Fruit fly (Drosophila melanogaster) whole organism, embryonic: ENCODE measurements around the gene mon2.

ENCODE experiments used
- Awh ChIP-seq: fragments of 200-800 bp; sonication (Bioruptor generic); IDR thresholded peaks from 2 replicates; pipeline ENCODE4, ENCODE4 v1.3.6; 2022; ENCODE audit warnings: missing biosample characterization, missing genetic modification characterization
- CG10267 ChIP-seq: fragments of 200-800 bp; sonication (Bioruptor generic); optimal IDR thresholded peaks from 2 replicates; lab custom pipeline; 2018; ENCODE audit warnings: missing biosample characterization, mild to moderate bottlenecking, missing genetic modification characterization, moderate library complexity
- CG10321 ChIP-seq: fragments of 200-800 bp; sonication (Bioruptor generic); IDR thresholded peaks from 2 replicates; pipeline ENCODE4 v1.3.6; 2022; ENCODE audit warnings: missing biosample characterization, missing genetic modification characterization
- CG10366 ChIP-seq: fragments of 200-800 bp; sonication (Bioruptor generic); IDR thresholded peaks from 2 replicates; pipeline ENCODE4 v1.3.6; 2022; ENCODE audit warnings: missing biosample characterization, missing genetic modification characterization
- CG1602 ChIP-seq: fragments of 200-800 bp; sonication (Bioruptor generic); optimal IDR thresholded peaks from 3 replicates; lab custom pipeline; 2016; ENCODE audit warnings: missing biosample characterization, missing genetic modification characterization
- CG16813 ChIP-seq: fragments of 200-800 bp; sonication (Bioruptor generic); IDR thresholded peaks from 3 replicates; pipeline ENCODE4 v1.3.6; 2022; ENCODE audit warnings: missing biosample characterization, missing genetic modification characterization; ENCODE audit not compliant: partially characterized antibody
- CG17568 ChIP-seq: fragments of 200-800 bp; sonication (Bioruptor generic); optimal IDR thresholded peaks from 2 replicates; lab custom pipeline; 2018; ENCODE audit warnings: missing biosample characterization, mild to moderate bottlenecking, missing genetic modification characterization, moderate library complexity
- CG17802 ChIP-seq: fragments of 200-800 bp; sonication (Bioruptor generic); optimal IDR thresholded peaks from 2 replicates; lab custom pipeline; 2018; ENCODE audit warnings: missing biosample characterization, mild to moderate bottlenecking, missing genetic modification characterization, moderate library complexity
- CG17829 ChIP-seq: fragments of 200-800 bp; optimal IDR thresholded peaks from 2 replicates; lab custom pipeline; 2019; ENCODE audit warnings: missing biosample characterization, mild to moderate bottlenecking, missing genetic modification characterization, moderate library complexity
- CG17912 ChIP-seq: fragments of 200-800 bp; sonication (Bioruptor generic); optimal IDR thresholded peaks from 2 replicates; lab custom pipeline; 2018; ENCODE audit warnings: missing biosample characterization, mild to moderate bottlenecking, missing genetic modification characterization
- CG1792 ChIP-seq: fragments of 200-800 bp; sonication (Bioruptor generic); optimal IDR thresholded peaks from 2 replicates; lab custom pipeline; 2016; ENCODE audit warnings: missing biosample characterization, missing genetic modification characterization
- CG30431 ChIP-seq: fragments of 200-800 bp; sonication (Bioruptor generic); optimal IDR thresholded peaks from 2 replicates; lab custom pipeline; 2017; ENCODE audit warnings: missing biosample characterization, missing genetic modification characterization
- CG3838 ChIP-seq: fragments of 200-800 bp; sonication (Bioruptor generic); optimal IDR thresholded peaks from 3 replicates; lab custom pipeline; 2016; ENCODE audit warnings: missing biosample characterization, missing genetic modification characterization
- CG3847 ChIP-seq: fragments of 200-800 bp; sonication (Bioruptor generic); IDR thresholded peaks from 2 replicates; pipeline ENCODE4 v1.3.6; 2022; ENCODE audit warnings: missing biosample characterization, missing genetic modification characterization
- CG4854 ChIP-seq: fragments of 200-800 bp; sonication (Bioruptor generic); optimal IDR thresholded peaks from 2 replicates; lab custom pipeline; 2016; ENCODE audit warnings: missing biosample characterization, missing genetic modification characterization, inconsistent platforms
- CG6854 ChIP-seq: fragments of 200-800 bp; sonication (Bioruptor generic); optimal IDR thresholded peaks from 3 replicates; lab custom pipeline; 2017; ENCODE audit warnings: missing biosample characterization, mild to moderate bottlenecking, missing genetic modification characterization
- CG8388 ChIP-seq: fragments of 200-800 bp; sonication (Bioruptor generic); optimal IDR thresholded peaks from 2 replicates; lab custom pipeline; 2019; ENCODE audit warnings: missing biosample characterization, mild to moderate bottlenecking, missing genetic modification characterization, moderate library complexity
- CG8924 ChIP-seq: fragments of 200-800 bp; optimal IDR thresholded peaks from 3 replicates; lab custom pipeline; 2019; ENCODE audit warnings: missing biosample characterization, mild to moderate bottlenecking, missing genetic modification characterization, moderate library complexity
- CG9609 ChIP-seq: fragments of 200-800 bp; sonication (Bioruptor generic); optimal IDR thresholded peaks from 3 replicates; lab custom pipeline; 2016; ENCODE audit warnings: missing biosample characterization, missing genetic modification characterization
- CG9817 ChIP-seq: fragments of 200-800 bp; sonication (Bioruptor generic); optimal IDR thresholded peaks from 2 replicates; lab custom pipeline; 2018; ENCODE audit warnings: missing biosample characterization, mild to moderate bottlenecking, missing genetic modification characterization, moderate library complexity
- Chrac-16 ChIP-seq: fragments of 200-800 bp; sonication (Bioruptor generic); optimal IDR thresholded peaks from 3 replicates; lab custom pipeline; 2016; ENCODE audit warnings: missing biosample characterization, missing genetic modification characterization
- Dip2 ChIP-seq: fragments of 200-800 bp; sonication (Bioruptor generic); IDR thresholded peaks from 2 replicates; pipeline ENCODE4 v1.3.6; 2022; ENCODE audit warnings: missing biosample characterization, missing genetic modification characterization
- Dll ChIP-seq: fragments of 200-800 bp; sonication (Bioruptor generic); IDR thresholded peaks from 4 replicates; pipeline ENCODE4 v1.3.6; 2022; ENCODE audit warnings: missing biosample characterization, missing genetic modification characterization; ENCODE audit not compliant: partially characterized antibody
- Ets65A ChIP-seq: fragments of 200-800 bp; sonication (Bioruptor generic); peaks from one replicate; lab custom pipeline; 2016; ENCODE audit warnings: missing biosample characterization, missing genetic modification characterization
- Gug ChIP-seq: fragments of 200-800 bp; sonication (Bioruptor generic); IDR thresholded peaks from 4 replicates; pipeline ENCODE4 v1.3.6; 2022; ENCODE audit warnings: missing biosample characterization, missing genetic modification characterization
- HLH54F ChIP-seq: fragments of 200-800 bp; sonication (Bioruptor generic); optimal IDR thresholded peaks from 3 replicates; lab custom pipeline; 2016; ENCODE audit warnings: missing biosample characterization, missing genetic modification characterization
- HmgD ChIP-seq: fragments of 200-800 bp; sonication (Bioruptor generic); optimal IDR thresholded peaks from 3 replicates; lab custom pipeline; 2016; ENCODE audit warnings: missing biosample characterization, missing genetic modification characterization
- Lhr ChIP-seq: fragments of 200-800 bp; sonication (Bioruptor generic); optimal IDR thresholded peaks from 3 replicates; lab custom pipeline; 2017; ENCODE audit warnings: mild to moderate bottlenecking, missing biosample characterization, missing genetic modification reagents, missing genetic modification characterization
- MTF-1 ChIP-seq: fragments of 200-800 bp; sonication (Bioruptor generic); optimal IDR thresholded peaks from 2 replicates; lab custom pipeline; 2018; ENCODE audit warnings: missing biosample characterization, mild to moderate bottlenecking, missing genetic modification characterization, borderline replicate concordance
- Rx ChIP-seq: fragments of 200-800 bp; sonication (Bioruptor generic); IDR thresholded peaks from 2 replicates; pipeline ENCODE4 v1.3.6; 2022; ENCODE audit warnings: missing biosample characterization, missing genetic modification characterization
- Scr ChIP-seq: fragments of 200-800 bp; sonication (Bioruptor generic); IDR thresholded peaks from 2 replicates; pipeline ENCODE4 v1.3.6; 2022; ENCODE audit warnings: missing biosample characterization, missing genetic modification characterization; ENCODE audit not compliant: partially characterized antibody
- Sox100B ChIP-seq: fragments of 200-800 bp; sonication (Bioruptor generic); optimal IDR thresholded peaks from 3 replicates; lab custom pipeline; 2018; ENCODE audit warnings: missing biosample characterization, mild to moderate bottlenecking, missing genetic modification characterization
- Trl ChIP-seq, 3 experiments: fragments of >200 bp in 2 of 3; fragments of 200-800 bp in 1 of 3; sonication (Bioruptor generic) in 1 of 3; optimal IDR thresholded peaks; 2 replicates in 1 of 3; 3 replicates in 2 of 3; lab custom pipeline; 2016 to 2017; ENCODE audit warnings: missing biosample characterization in 1 of 3, missing genetic modification characterization in 1 of 3
- Xbp1 ChIP-seq: fragments of 200-800 bp; sonication (Bioruptor generic); optimal IDR thresholded peaks from 3 replicates; lab custom pipeline; 2016; ENCODE audit warnings: missing biosample characterization, mild to moderate bottlenecking, missing genetic modification characterization
- chinmo ChIP-seq: fragments of 200-800 bp; sonication (Bioruptor generic); IDR thresholded peaks from 4 replicates; pipeline ENCODE4 v1.3.6; 2022; ENCODE audit warnings: missing biosample characterization, missing genetic modification characterization; ENCODE audit not compliant: partially characterized antibody
- ci ChIP-seq: fragments of 200-800 bp; sonication (Bioruptor generic); IDR thresholded peaks from 3 replicates; pipeline ENCODE4 v1.3.6; 2022; ENCODE audit warnings: missing biosample characterization, missing genetic modification characterization
- gsb-n ChIP-seq: fragments of 200-800 bp; sonication (Bioruptor generic); optimal IDR thresholded peaks from 3 replicates; lab custom pipeline; 2018; ENCODE audit warnings: missing biosample characterization, mild to moderate bottlenecking, missing genetic modification characterization
- klu ChIP-seq: fragments of 200-800 bp; sonication (Bioruptor generic); IDR thresholded peaks from 2 replicates; pipeline ENCODE4 v1.3.6; 2022; ENCODE audit warnings: missing biosample characterization, missing genetic modification characterization
- lmd ChIP-seq: fragments of 200-800 bp; sonication (Bioruptor generic); IDR thresholded peaks from 2 replicates; pipeline ENCODE4 v1.3.6; 2022; ENCODE audit warnings: missing biosample characterization, missing genetic modification characterization
- nerfin-2 ChIP-seq: fragments of 200-800 bp; sonication (Bioruptor generic); IDR thresholded peaks from 2 replicates; pipeline ENCODE4 v1.3.6; 2022; ENCODE audit warnings: missing biosample characterization, missing genetic modification characterization; ENCODE audit not compliant: partially characterized antibody
- nom ChIP-seq: fragments of 200-800 bp; sonication (Bioruptor generic); optimal IDR thresholded peaks from 2 replicates; lab custom pipeline; 2017; ENCODE audit warnings: missing biosample characterization, missing genetic modification characterization, mild to moderate bottlenecking, moderate library complexity, missing genetic modification reagents
- otp ChIP-seq: fragments of 200-800 bp; sonication (Bioruptor generic); IDR thresholded peaks from 3 replicates; pipeline ENCODE4, ENCODE4 v1.3.6; 2022; ENCODE audit warnings: missing biosample characterization, missing genetic modification characterization
- prd ChIP-seq, 3 experiments: fragments of >200 bp in 2 of 3; fragments of 200-800 bp in 1 of 3; sonication (Bioruptor generic) in 1 of 3; optimal IDR thresholded peaks in 2 of 3; IDR thresholded peaks in 1 of 3; 2 replicates in 2 of 3; 3 replicates in 1 of 3; pipeline versions ENCODE4 v1.3.6 to Lab custom; 2017 to 2022; ENCODE audit warnings: missing biosample characterization in 1 of 3, missing genetic modification characterization in 1 of 3
- sens-2 ChIP-seq: fragments of 200-800 bp; sonication (Bioruptor generic); IDR thresholded peaks from 2 replicates; pipeline ENCODE4 v1.3.6; 2022; ENCODE audit warnings: missing biosample characterization, missing genetic modification characterization
- ssp ChIP-seq: fragments of 200-800 bp; sonication (Bioruptor generic); IDR thresholded peaks from 2 replicates; pipeline ENCODE4 v1.3.6; 2022; ENCODE audit warnings: missing biosample characterization, missing genetic modification characterization
- tin ChIP-seq: fragments of 200-800 bp; sonication (Bioruptor generic); optimal IDR thresholded peaks from 3 replicates; lab custom pipeline; 2016; ENCODE audit warnings: missing biosample characterization, missing genetic modification characterization
- unc-4 ChIP-seq: fragments of 200-800 bp; sonication (Bioruptor generic); IDR thresholded peaks from 2 replicates; pipeline ENCODE4 v1.3.6; 2022; ENCODE audit warnings: missing biosample characterization, missing genetic modification characterization; ENCODE audit not compliant: partially characterized antibody
- vfl ChIP-seq: fragments of 200-800 bp; sonication (Bioruptor generic); optimal IDR thresholded peaks from 2 replicates; lab custom pipeline; 2016; ENCODE audit warnings: missing biosample characterization, missing genetic modification characterization
- wor ChIP-seq: fragments of 200-800 bp; sonication (Bioruptor generic); IDR thresholded peaks from 2 replicates; pipeline ENCODE4 v1.3.6; 2022; ENCODE audit warnings: missing biosample characterization, missing genetic modification characterization

The mon2 gene

DNA sequence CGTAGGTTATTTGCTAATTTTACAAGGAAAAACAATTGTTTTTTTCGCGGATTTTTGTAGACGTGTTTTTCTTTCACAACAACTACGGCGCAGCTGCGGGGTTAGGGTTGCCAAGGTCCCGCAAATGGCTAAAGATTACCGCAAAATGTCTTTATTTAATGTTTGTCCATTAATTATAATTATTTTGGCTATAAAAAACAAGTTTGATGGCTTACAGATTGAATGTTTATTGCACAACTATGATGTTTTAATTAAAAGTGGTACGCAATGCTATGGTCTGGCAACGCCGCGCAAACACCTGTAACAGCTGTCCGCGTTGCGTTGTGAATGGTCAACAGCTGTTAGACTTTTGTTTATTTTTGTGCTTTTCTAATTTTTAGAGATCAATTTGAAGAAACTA is 32.9 kb upstream of the mon2 start (continued):
- TF ChIP-seq CG9817 (peak; percentile 80), CG10321 (GFP tag; lab: Robert Waterston, UW) (no peak), CG1792 (GFP tag; lab: Kevin White, UChicago) (peak; percentile 25), Dip2 (GFP tag; lab: Robert Waterston, UW) (no peak), HLH54F (peak; percentile 76), Trl (optimal IDR thresholded peaks at IDR 0.05; lab: Kevin White, UChicago) (no peak), Trl (GFP tag; optimal IDR thresholded peaks at IDR 0.05; lab: Kevin White, UChicago) (peak; percentile 77), Chrac-16 (GFP tag; lab: Kevin White, UChicago) (peak; percentile 49), tin (peak; percentile 76), CG16813 (GFP tag; lab: Robert Waterston, UW) (0 out of 3 replicates have a peak, but pooled peaks have one; percentile 16), Scr (GFP tag; lab: Robert Waterston, UW) (no peak), CG10267 (tag; lab: Kevin White, UChicago) (peak; percentile 60), ci (GFP tag; lab: Robert Waterston, UW) (peak; percentile 80; the same call in 2 of the 3 replicates), sens-2 (no peak), CG6854 (peak; percentile 53)

DNA sequence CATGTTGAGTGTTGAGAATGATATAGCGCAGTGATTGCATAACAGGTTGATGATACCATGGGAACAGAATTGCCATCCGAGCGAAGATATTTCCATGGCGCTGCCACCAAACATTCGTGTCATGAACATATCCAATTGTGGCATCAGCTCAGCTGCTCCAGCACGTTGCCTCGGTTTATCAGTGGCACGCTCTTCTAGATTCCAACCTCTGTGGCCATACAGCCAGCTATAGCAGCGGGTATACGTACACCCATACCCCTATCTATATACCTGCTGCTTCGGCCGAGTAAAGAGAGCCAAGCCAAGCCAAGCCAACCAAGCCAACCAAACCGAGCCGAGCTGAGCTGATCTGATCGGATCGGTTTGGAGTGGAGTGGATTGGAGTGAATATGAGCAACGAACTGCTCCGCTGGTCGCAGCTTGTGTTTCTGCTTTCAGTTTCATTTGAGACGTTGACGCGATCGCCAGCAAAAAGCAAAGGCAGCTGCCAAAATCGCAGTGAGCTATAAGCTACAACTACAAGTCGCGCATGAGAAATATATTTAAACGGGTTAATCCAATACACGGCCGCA is 24.8 kb upstream of the mon2 start:
- TF ChIP-seq wor (GFP tag; lab: Robert Waterston, UW) (no peak), Sox100B (GFP tag; lab: Kevin White, UChicago) (no peak), Awh (GFP tag; lab: Robert Waterston, UW) (no peak; the same call in 1 of the 2 replicates), Lhr (no peak), gsb-n (no peak), otp (GFP tag; lab: Robert Waterston, UW) (no peak), HmgD (GFP tag; lab: Kevin White, UChicago) (no peak), Rx (GFP tag; lab: Robert Waterston, UW) (no peak), CG8388 (no peak), CG1602 (GFP tag; lab: Kevin White, UChicago) (no peak), Dll (GFP tag; lab: Robert Waterston, UW) (no peak), nom (peak; percentile 64), klu (GFP tag; lab: Robert Waterston, UW) (no peak), Ets65A (GFP tag; lab: Kevin White, UChicago) (no peak), Xbp1 (GFP tag; lab: Kevin White, UChicago) (no peak), CG9609 (GFP tag; lab: Kevin White, UChicago) (no peak), prd (optimal IDR thresholded peaks at IDR 0.05; lab: Kevin White, UChicago) (no peak), prd (GFP tag; IDR thresholded peaks at IDR 0.05; lab: Robert Waterston, UW) (no peak), CG4854 (no peak), CG17802 (tag; lab: Kevin White, UChicago) (no peak), chinmo (GFP tag; lab: Robert Waterston, UW) (peak; percentile 84), CG10366 (GFP tag; lab: Robert Waterston, UW) (no peak), CG17829 (tag; lab: Kevin White, UChicago) (no peak), Gug (no peak), CG17568 (no peak), CG3838 (GFP tag; lab: Kevin White, UChicago) (no peak), nerfin-2 (GFP tag; lab: Robert Waterston, UW) (no peak), CG3847 (no peak), CG30431 (GFP tag; lab: Kevin White, UChicago) (no peak), unc-4 (GFP tag; lab: Robert Waterston, UW) (0 out of 2 replicates have a peak, but pooled peaks have one; percentile 37), CG8924 (tag; lab: Kevin White, UChicago) (peak; percentile 9), MTF-1 (no peak), CG17912 (GFP tag; lab: Kevin White, UChicago) (no peak), ssp (GFP tag; lab: Robert Waterston, UW) (no peak), lmd (no peak), vfl (GFP tag; lab: Kevin White, UChicago) (no peak)
